Worm (Caenorhabditis elegans) whole organism, L4/young adult: ENCODE data around the gene R09H10.6.

Experiments used
- dao-5 ChIP-seq: sonication (generic microtip); optimal IDR thresholded peaks from 2 replicates; lab custom pipeline; 2016; ENCODE audit warnings: missing genotype, missing genetic modification characterization, moderate library complexity, missing compliant biosample characterization
- him-1 ChIP-seq: sonication (generic microtip); optimal IDR thresholded peaks from 2 replicates; lab custom pipeline; 2016; ENCODE audit warnings: missing genotype, missing genetic modification reagents, missing genetic modification characterization, missing compliant biosample characterization

- TF ChIP-seq him-1: no peak
- no peak for TF ChIP-seq dao-5
Observed at ce11 chrIV:10596505-10596904, 11.9 kb upstream of the R09H10.6 start, which contains the start of gene C43F9.11.
